Fruit fly (Drosophila melanogaster): Measurements from ENCODE around the gene spn-A.

DNA sequence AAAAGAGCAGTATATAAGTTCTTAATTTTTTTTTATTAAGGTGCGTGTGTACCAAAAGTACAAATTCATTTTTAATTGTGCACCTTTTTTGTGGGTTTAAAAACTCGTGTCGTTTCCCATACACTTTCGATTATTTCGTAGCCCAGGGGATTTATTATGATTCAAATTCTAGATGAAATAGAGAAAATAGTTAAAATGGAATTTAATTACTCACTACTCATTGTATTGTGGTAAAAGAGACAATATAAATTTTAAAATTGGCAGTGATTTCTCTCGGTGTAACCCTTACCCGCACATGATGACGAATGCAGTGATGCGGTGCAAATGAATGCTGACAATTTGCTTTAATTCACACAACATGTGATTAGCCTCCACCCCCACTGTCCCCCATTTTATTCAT lies 27.4 kb upstream of the spn-A start:
- TF ChIP-seq CG8478 (optimal IDR thresholded peaks at IDR 0.05) (no peak), psq (optimal IDR thresholded peaks at IDR 0.05) (no peak)

Measured in whole organism.